Fruit fly (Drosophila melanogaster) whole organism: ENCODE data around the gene Setx.

Source experiments
- CG8478 ChIP-seq: fragments of >200 bp; optimal IDR thresholded peaks from 2 replicates; lab custom pipeline; 2018; ENCODE audit warnings: inconsistent platforms
- Dll ChIP-seq: fragments of >200 bp; optimal IDR thresholded peaks from 2 replicates; lab custom pipeline; 2017
- EcR ChIP-seq, 2 experiments: fragments of >200 bp; optimal IDR thresholded peaks; 2 replicates each; lab custom pipeline; 2017; ENCODE audit warnings: missing biosample characterization in 2 of 2, missing genetic modification characterization in 2 of 2, missing genetic modification reagents in 2 of 2
- pan ChIP-seq: fragments of >200 bp; optimal IDR thresholded peaks from 2 replicates; lab custom pipeline; 2017
- psq ChIP-seq: fragments of >200 bp; optimal IDR thresholded peaks from 2 replicates; lab custom pipeline; 2017
- usp ChIP-seq: fragments of >200 bp; optimal IDR thresholded peaks from 2 replicates; lab custom pipeline; 2017; ENCODE audit warnings: missing biosample characterization, missing genetic modification characterization, mixed read lengths

- TF ChIP-seq CG8478 (lab: Kevin White, UChicago): no peak
- TF ChIP-seq psq (lab: Kevin White, UChicago): no peak
- TF ChIP-seq usp (GFP tag; lab: Kevin White, UChicago): no peak
- TF ChIP-seq Dll (lab: Kevin White, UChicago): no peak
- TF ChIP-seq EcR (GFP tag; optimal IDR thresholded peaks at IDR 0.05; lab: Kevin White, UChicago): no peak
- TF ChIP-seq pan (lab: Kevin White, UChicago): no peak
These were observed 49.5 kb upstream of the Setx start, which contains the start of the genes ERR and Atg18a for dm6 chr3L:8186627-8187396.
